Fruit fly (Drosophila melanogaster) Kc167 (cell line): ENCODE results near the gene CG9988.

Source experiments
- Myc ChIP-seq: fragments of >200 bp; optimal IDR thresholded peaks from 2 replicates; lab custom pipeline; 2017; ENCODE audit warnings: missing external identifiers
- Sin3A ChIP-seq: fragments of >200 bp; optimal IDR thresholded peaks from 2 replicates; lab custom pipeline; 2018; ENCODE audit warnings: missing external identifiers
- h ChIP-seq: fragments of >200 bp; optimal IDR thresholded peaks from 3 replicates; lab custom pipeline; 2018; ENCODE audit warnings: missing external identifiers
- insv ChIP-seq: fragments of >200 bp; optimal IDR thresholded peaks from 3 replicates; lab custom pipeline; 2018; ENCODE audit warnings: missing external identifiers
- ttk ChIP-seq: sonication (Bioruptor generic); optimal IDR thresholded peaks from 2 replicates; lab custom pipeline; 2017; ENCODE audit warnings: missing external identifiers

- TF ChIP-seq Myc, result no peak
- TF ChIP-seq Sin3A, result no peak
- TF ChIP-seq ttk (lab: Kevin White, UChicago), result no peak
- TF ChIP-seq insv (lab: Kevin White, UChicago), result no peak
- TF ChIP-seq h, result no peak
Measured at dm6 chr3R:28687969-28688368, 51.8 kb downstream of the CG9988 start.
